Fruit fly (Drosophila melanogaster): Measurements from ENCODE around the gene Recs1.

Gene Recs1

DNA sequence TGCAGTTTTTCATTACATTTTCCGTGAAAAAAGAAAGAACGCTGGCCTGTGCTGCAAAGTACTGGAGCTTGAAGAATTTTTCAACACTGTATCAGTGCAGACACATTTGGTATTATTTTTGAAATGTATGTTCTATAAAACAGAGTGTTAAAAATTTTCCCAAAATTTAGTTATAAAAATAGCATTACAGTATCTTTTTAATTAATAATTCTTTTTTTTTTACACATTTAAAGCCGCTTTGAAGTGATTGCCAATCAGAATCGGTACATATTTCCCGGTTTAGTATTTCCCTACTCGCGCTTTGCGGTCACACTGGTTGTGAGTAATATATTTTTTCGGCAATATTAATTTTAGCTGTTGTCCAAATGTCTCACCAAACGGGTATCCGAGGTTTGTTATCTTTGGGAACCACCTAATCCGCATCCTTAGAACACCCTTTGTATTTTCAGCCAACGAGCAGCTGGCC is 31.2 kb downstream of the Recs1 start, which contains the start of the genes Abi and twf (continued):
- TF ChIP-seq sens (GFP tag), result peak; percentile 95
- no peak for TF ChIP-seq sqz (GFP tag; optimal IDR thresholded peaks at IDR 0.05)
- TF ChIP-seq CG3065 (GFP tag; optimal IDR thresholded peaks at IDR 0.05), result peak; percentile 39
- no peak for TF ChIP-seq Vsx1 (GFP tag; optimal IDR thresholded peaks at IDR 0.05)
- peak; percentile 63 for TF ChIP-seq maf-S (GFP tag; optimal IDR thresholded peaks at IDR 0.05)
- no peak for TF ChIP-seq CG11696 (GFP tag; IDR thresholded peaks at IDR 0.05)
- no peak for TF ChIP-seq tna (GFP tag; IDR thresholded peaks at IDR 0.05; ENCODE audit: partially characterized antibody)
- TF ChIP-seq Hmr (GFP tag; optimal IDR thresholded peaks at IDR 0.05), result peak; percentile 67
- TF ChIP-seq CG10366 (GFP tag; IDR thresholded peaks at IDR 0.05), result peak; percentile 52
- TF ChIP-seq Fer3 (tag; optimal IDR thresholded peaks at IDR 0.05), result peak; percentile 62
- no peak for TF ChIP-seq prd (optimal IDR thresholded peaks at IDR 0.05)
- peak; percentile 76 for TF ChIP-seq prd (GFP tag; IDR thresholded peaks at IDR 0.05)
- TF ChIP-seq CG1024 (GFP tag; IDR thresholded peaks at IDR 0.05), result no peak
- TF ChIP-seq CG31441 (GFP tag; IDR thresholded peaks at IDR 0.05), result peak; percentile 71
- TF ChIP-seq CG3407 (GFP tag; optimal IDR thresholded peaks at IDR 0.05), result peak; percentile 43
- TF ChIP-seq CG4282 (GFP tag; optimal IDR thresholded peaks at IDR 0.05), result no peak
- no peak for TF ChIP-seq z (GFP tag; IDR thresholded peaks at IDR 0.05)
- peak; percentile 60 for TF ChIP-seq tx (GFP tag; optimal IDR thresholded peaks at IDR 0.05)
- TF ChIP-seq fd102C (GFP tag; optimal IDR thresholded peaks at IDR 0.05), result peak; percentile 12
- TF ChIP-seq wek (GFP tag; optimal IDR thresholded peaks at IDR 0.05), result no peak
- TF ChIP-seq Ssrp (tag; optimal IDR thresholded peaks at IDR 0.05), result peak; percentile 56
- peak; percentile 17 for TF ChIP-seq en (GFP tag; optimal IDR thresholded peaks at IDR 0.05)
- 0 out of 2 replicates have a peak, but pooled peaks have one; percentile 41 for TF ChIP-seq al (GFP tag; IDR thresholded peaks at IDR 0.05)
- peak; percentile 64 for TF ChIP-seq Sin3A (optimal IDR thresholded peaks at IDR 0.05)
- TF ChIP-seq ewg (GFP tag; optimal IDR thresholded peaks at IDR 0.05), result peak; percentile 50
- TF ChIP-seq CG12299 (tag; optimal IDR thresholded peaks at IDR 0.05), result peak; percentile 20
- peak; percentile 22 for TF ChIP-seq CG2202 (tag; optimal IDR thresholded peaks at IDR 0.05)
- TF ChIP-seq Eip74EF (GFP tag; optimal IDR thresholded peaks at IDR 0.05), result peak in 1 of 2 experiments; percentile 9
- TF ChIP-seq hbn (GFP tag; IDR thresholded peaks at IDR 0.05; ENCODE audit: partially characterized antibody), result no peak
- peak; percentile 72; the same call in 2 of the 3 replicates for TF ChIP-seq CG11695 (GFP tag; IDR thresholded peaks at IDR 0.05)
- peak; percentile 62 for TF ChIP-seq CG15514 (GFP tag; optimal IDR thresholded peaks at IDR 0.05)
- TF ChIP-seq vvl (GFP tag; IDR thresholded peaks at IDR 0.05), result peak; percentile 81
- TF ChIP-seq CG14710 (tag; optimal IDR thresholded peaks at IDR 0.05), result peak; percentile 86
- no peak for TF ChIP-seq ftz-f1 (GFP tag; optimal IDR thresholded peaks at IDR 0.05)
- TF ChIP-seq CG13424 (tag; optimal IDR thresholded peaks at IDR 0.05), result peak; percentile 67
- peak; percentile 59 for TF ChIP-seq CG18011 (GFP tag; optimal IDR thresholded peaks at IDR 0.05)
- peak; percentile 38 for TF ChIP-seq trh (GFP tag; optimal IDR thresholded peaks at IDR 0.05)
- peak; percentile 74 for TF ChIP-seq ind (GFP tag; optimal IDR thresholded peaks at IDR 0.05)
- TF ChIP-seq CG3281 (GFP tag; optimal IDR thresholded peaks at IDR 0.05), result peak; percentile 60
- no peak for TF ChIP-seq CG14965 (GFP tag; optimal IDR thresholded peaks at IDR 0.05; ENCODE audit: borderline replicate concordance)
- peak; percentile 66 for TF ChIP-seq CG9727 (GFP tag; optimal IDR thresholded peaks at IDR 0.05)
- TF ChIP-seq CG10267 (tag; optimal IDR thresholded peaks at IDR 0.05), result peak; percentile 97
- no peak for TF ChIP-seq cg (GFP tag; optimal IDR thresholded peaks at IDR 0.05)
- TF ChIP-seq CG10654 (GFP tag; optimal IDR thresholded peaks at IDR 0.05), result peak; percentile 74
- TF ChIP-seq da (GFP tag; optimal IDR thresholded peaks at IDR 0.05), result peak; percentile 40
- TF ChIP-seq Med (GFP tag), result peak; percentile 91
- peak; percentile 35 for TF ChIP-seq CG4854 (GFP tag; optimal IDR thresholded peaks at IDR 0.05)
- TF ChIP-seq sd (tag; optimal IDR thresholded peaks at IDR 0.05), result peak; percentile 42
- TF ChIP-seq tin (GFP tag; optimal IDR thresholded peaks at IDR 0.05), result peak; percentile 71
- TF ChIP-seq gsb-n (tag; optimal IDR thresholded peaks at IDR 0.05), result peak; percentile 57
- TF ChIP-seq CG9817 (tag; optimal IDR thresholded peaks at IDR 0.05), result peak; percentile 61

Measured in whole organism, embryonic.